Fruit fly (Drosophila melanogaster): ENCODE data around the gene Actn.

The Actn gene

dm6 chrX:2050070-2050899 is 8.2 kb upstream of the Actn start, which contains the start of gene moody (continued):
- TF ChIP-seq Eip75B (GFP tag; optimal IDR thresholded peaks at IDR 0.05) (peak; percentile 93), CG6808 (GFP tag; optimal IDR thresholded peaks at IDR 0.05) (peak; percentile 89), dac (GFP tag; optimal IDR thresholded peaks at IDR 0.05) (peak; percentile 97), net (GFP tag; optimal IDR thresholded peaks at IDR 0.05) (peak; percentile 95), Sox102F (GFP tag; optimal IDR thresholded peaks at IDR 0.05) (peak; percentile 92), cyc (GFP tag; optimal IDR thresholded peaks at IDR 0.05) (peak; percentile 95), eg (GFP tag; IDR thresholded peaks at IDR 0.05) (peak; percentile 99), Ets96B (tag; optimal IDR thresholded peaks at IDR 0.05) (peak; percentile 88), pdm3 (GFP tag; optimal IDR thresholded peaks at IDR 0.05) (peak; percentile 96), Hr38 (GFP tag; optimal IDR thresholded peaks at IDR 0.05) (peak; percentile 86)

DNA sequence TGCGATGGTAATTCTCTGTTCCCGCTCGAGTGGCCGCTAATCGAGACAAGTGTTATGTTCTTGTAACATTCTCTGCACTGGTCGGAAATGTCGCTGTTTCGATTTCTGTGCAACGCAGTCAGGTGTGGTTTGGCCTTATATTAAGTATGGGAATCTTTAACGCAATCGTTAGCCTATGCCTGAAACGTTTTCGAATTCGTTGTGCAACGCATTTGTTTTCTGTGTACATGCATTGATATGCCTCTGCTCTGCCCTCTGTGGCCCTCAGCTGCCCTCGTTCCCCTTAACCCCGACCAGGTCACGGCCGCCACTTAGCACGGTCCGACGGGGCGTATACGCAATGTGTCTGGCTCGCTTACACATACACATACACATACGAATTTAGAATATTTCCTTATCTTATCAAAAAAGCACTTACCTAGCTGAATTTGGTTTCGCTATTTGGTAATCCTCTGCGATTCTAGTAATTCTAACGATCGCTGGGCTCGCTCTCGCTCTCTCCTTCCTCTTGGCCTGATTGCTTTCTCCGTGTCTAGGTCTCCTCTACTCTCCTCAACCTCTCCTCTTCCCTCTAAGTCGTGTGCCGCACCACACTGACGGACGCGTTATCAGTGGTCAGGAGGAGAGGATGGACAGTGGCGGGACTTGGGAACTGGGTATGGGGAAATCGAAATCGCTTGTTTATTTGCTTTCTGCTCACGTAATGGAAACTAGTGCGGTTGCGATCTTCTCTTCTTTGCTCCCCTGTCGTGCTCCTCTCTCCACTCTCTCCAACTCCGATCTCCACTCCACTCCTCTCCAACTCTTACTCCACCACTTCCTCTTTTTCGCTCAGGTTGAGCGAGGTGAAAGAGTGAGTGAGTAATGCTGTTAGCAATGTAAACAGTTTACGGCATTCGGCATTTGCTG is 6.9 kb upstream of the Actn start:
- TF ChIP-seq Eip78C (GFP tag) (peak; percentile 33), Met (GFP tag; optimal IDR thresholded peaks at IDR 0.05) (peak; percentile 31), CG31627 (GFP tag; optimal IDR thresholded peaks at IDR 0.05) (no peak), fkh (GFP tag; optimal IDR thresholded peaks at IDR 0.05) (peak; percentile 51), svp (GFP tag) (peak; percentile 70), achi (GFP tag; optimal IDR thresholded peaks at IDR 0.05) (no peak), CG4318 (GFP tag; optimal IDR thresholded peaks at IDR 0.05) (no peak), vri (GFP tag; optimal IDR thresholded peaks at IDR 0.05) (peak; percentile 87)

- TF ChIP-seq CG11294 (GFP tag; IDR thresholded peaks at IDR 0.05) = no peak
- TF ChIP-seq CG8319 (GFP tag; optimal IDR thresholded peaks at IDR 0.05) = no peak
- peak; percentile 95 for TF ChIP-seq svp (GFP tag)
- TF ChIP-seq Eip78C (GFP tag) = peak; percentile 15
- TF ChIP-seq vri (GFP tag; optimal IDR thresholded peaks at IDR 0.05) = peak; percentile 39
- 0 out of 3 replicates have a peak, but pooled peaks have one; percentile 16 for TF ChIP-seq CG6163 (GFP tag; IDR thresholded peaks at IDR 0.05)
Measured at dm6 chrX:2043660-2044397, 1.7 kb upstream of the Actn start, which contains the start of gene CG4325. CG4325 (minus strand) TSS chrX:2043818.

DNA sequence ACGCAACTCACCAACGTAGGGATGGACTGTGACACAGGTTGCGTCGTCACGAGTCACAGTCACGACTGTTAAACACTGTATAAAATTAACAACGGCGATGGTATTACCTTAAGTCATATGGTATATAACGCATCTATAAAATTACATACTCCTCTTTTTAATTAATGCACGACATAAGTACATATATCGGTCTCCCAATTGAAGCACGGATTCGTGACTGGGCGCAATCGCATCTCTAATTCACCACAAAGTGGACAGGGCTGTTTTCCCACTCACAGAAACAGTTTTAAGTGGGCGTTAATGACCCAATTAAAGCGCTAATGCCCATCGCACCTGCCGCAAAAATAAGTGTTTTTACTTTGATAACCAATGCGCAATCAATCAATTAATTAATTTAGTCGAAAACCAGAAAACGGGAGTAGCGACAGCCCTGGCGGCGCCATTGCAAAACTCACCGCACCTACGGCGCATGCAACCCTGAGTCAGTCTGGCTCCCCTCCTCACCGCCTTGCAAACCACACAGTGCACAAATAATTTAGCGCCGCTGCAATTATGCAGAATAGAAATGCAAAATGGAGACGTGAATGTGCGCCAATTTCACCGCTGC is 696 bp downstream of the Actn start, which contains the start of gene CG4313:
CG4313 (plus strand) TSS at position 557 of the 607 bp plus-strand sequence.
- no peak for TF ChIP-seq CG6854 (GFP tag; optimal IDR thresholded peaks at IDR 0.05)
- no peak; the same call in 2 of the 3 replicates for TF ChIP-seq CG6163 (GFP tag; IDR thresholded peaks at IDR 0.05)
- TF ChIP-seq CG6276 (GFP tag; optimal IDR thresholded peaks at IDR 0.05) = peak; percentile 54
- peak; percentile 68 for TF ChIP-seq CG6792 (GFP tag; optimal IDR thresholded peaks at IDR 0.05)
- no peak; the same call in 1 of the 2 replicates for TF ChIP-seq CG11294 (GFP tag; IDR thresholded peaks at IDR 0.05)
- TF ChIP-seq CG32006 (GFP tag; optimal IDR thresholded peaks at IDR 0.05) = peak; percentile 65
- peak; percentile 33 for TF ChIP-seq CG4318 (GFP tag; optimal IDR thresholded peaks at IDR 0.05)
- TF ChIP-seq eg (GFP tag; IDR thresholded peaks at IDR 0.05) = no peak; the same call in 1 of the 3 replicates
- TF ChIP-seq fkh (GFP tag; optimal IDR thresholded peaks at IDR 0.05) = no peak
- TF ChIP-seq CG10669 (GFP tag; optimal IDR thresholded peaks at IDR 0.05) = peak; percentile 46
- TF ChIP-seq Ets96B (tag; optimal IDR thresholded peaks at IDR 0.05) = peak; percentile 43
- peak; percentile 43 for TF ChIP-seq net (GFP tag; optimal IDR thresholded peaks at IDR 0.05)
- no peak for TF ChIP-seq Blimp-1 (GFP tag; optimal IDR thresholded peaks at IDR 0.05)
- peak; percentile 65 for TF ChIP-seq CG15336 (GFP tag; IDR thresholded peaks at IDR 0.05)
- TF ChIP-seq CG3032 (tag; optimal IDR thresholded peaks at IDR 0.05) = peak; percentile 69
- peak; percentile 26 for TF ChIP-seq CG11762 (GFP tag; optimal IDR thresholded peaks at IDR 0.05; ENCODE audit: insufficient read depth)
- peak; percentile 43 for TF ChIP-seq fd59A (GFP tag; optimal IDR thresholded peaks at IDR 0.05)
- TF ChIP-seq CG6808 (GFP tag; optimal IDR thresholded peaks at IDR 0.05) = peak; percentile 64
- TF ChIP-seq Hr38 (GFP tag; optimal IDR thresholded peaks at IDR 0.05) = no peak
- TF ChIP-seq CG10631 (GFP tag; optimal IDR thresholded peaks at IDR 0.05) = peak; percentile 70
- no peak for TF ChIP-seq fd85E (GFP tag; optimal IDR thresholded peaks at IDR 0.05)
- peak; percentile 70 for TF ChIP-seq Eip75B (GFP tag; optimal IDR thresholded peaks at IDR 0.05)
- TF ChIP-seq spab (GFP tag; optimal IDR thresholded peaks at IDR 0.05) = peak; percentile 37
- peak; percentile 66 for TF ChIP-seq acj6 (GFP tag; optimal IDR thresholded peaks at IDR 0.05)
- TF ChIP-seq svp (GFP tag) = peak; percentile 87
- peak; percentile 59 for TF ChIP-seq achi (GFP tag; optimal IDR thresholded peaks at IDR 0.05)
- peak; percentile 7 to 45 for TF ChIP-seq ss (GFP tag; optimal IDR thresholded peaks at IDR 0.05)
- no peak for TF ChIP-seq Lpt (GFP tag; optimal IDR thresholded peaks at IDR 0.05)
